Fruit fly (Drosophila melanogaster) whole organism: ENCODE data around the gene CG9926.

ENCODE experiments used
- CG8478 ChIP-seq: fragments of >200 bp; optimal IDR thresholded peaks from 2 replicates; lab custom pipeline; 2018; ENCODE audit warnings: inconsistent platforms
- Dll ChIP-seq: fragments of >200 bp; optimal IDR thresholded peaks from 2 replicates; lab custom pipeline; 2017
- psq ChIP-seq: fragments of >200 bp; optimal IDR thresholded peaks from 2 replicates; lab custom pipeline; 2017
- usp ChIP-seq: fragments of >200 bp; optimal IDR thresholded peaks from 2 replicates; lab custom pipeline; 2017; ENCODE audit warnings: missing biosample characterization, missing genetic modification characterization, mixed read lengths

DNA sequence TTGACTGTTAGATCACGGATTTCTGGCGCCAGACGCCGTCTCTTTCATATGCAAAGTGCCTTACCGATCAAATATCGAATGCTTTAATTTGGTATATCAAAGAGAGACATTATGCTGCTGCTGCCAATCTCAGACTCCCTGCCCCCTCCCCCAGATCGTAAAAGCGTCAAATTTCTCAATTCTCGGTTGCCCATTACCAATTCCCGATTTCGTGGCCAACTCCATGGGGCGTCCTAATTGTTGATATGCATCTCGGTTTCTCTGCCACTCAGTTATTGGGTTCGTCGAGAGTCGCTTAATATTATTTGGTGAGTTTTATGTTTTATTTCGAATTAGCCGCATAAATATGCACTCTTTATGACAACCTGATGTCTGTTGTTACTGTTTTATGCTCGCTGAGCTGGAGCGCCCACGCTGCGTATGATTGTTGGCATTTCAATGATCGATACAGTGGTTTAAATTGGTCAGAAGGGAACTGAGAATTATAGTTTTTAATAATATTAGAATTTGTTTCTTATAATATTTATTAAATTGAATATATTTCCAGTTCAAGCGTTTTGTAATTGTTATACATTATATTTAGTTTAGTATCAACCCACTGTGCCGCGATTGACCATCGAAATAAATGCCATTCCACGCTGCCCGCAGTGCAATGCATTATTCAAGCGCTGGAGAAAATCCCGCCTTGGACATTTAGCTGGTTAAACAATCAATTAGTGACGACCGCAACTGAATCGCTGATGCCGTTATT lies 43.4 kb downstream of the CG9926 start:
- no peak for TF ChIP-seq usp (GFP tag; lab: Kevin White, UChicago)
- TF ChIP-seq CG8478, result no peak
- TF ChIP-seq Dll (lab: Kevin White, UChicago), result no peak
- no peak for TF ChIP-seq psq
